Worm (Caenorhabditis elegans) whole organism, L2 larva: Measurements from ENCODE around the gene shw-1.

Experiments used
- C34F6.9 ChIP-seq: fragments of 150-350 bp; optimal IDR thresholded peaks from 2 replicates; lab custom pipeline; 2014; ENCODE audit warnings: missing biosample characterization, missing genetic modification characterization
- F13H6.1 ChIP-seq: sonication (generic microtip); optimal IDR thresholded peaks from 2 replicates; lab custom pipeline; 2016; ENCODE audit warnings: missing genetic modification characterization, missing compliant biosample characterization
- R02D3.7 ChIP-seq: fragments of 150-350 bp; optimal IDR thresholded peaks from 2 replicates; lab custom pipeline; 2014; ENCODE audit warnings: missing biosample characterization, missing genetic modification characterization
- ZK546.5 ChIP-seq: sonication (generic microtip); optimal IDR thresholded peaks from 2 replicates; lab custom pipeline; 2017; ENCODE audit warnings: missing biosample characterization, missing genetic modification characterization
- alr-1 ChIP-seq: fragments of 150-350 bp; optimal IDR thresholded peaks from 2 replicates; lab custom pipeline; 2014; ENCODE audit warnings: missing biosample characterization, missing genetic modification characterization
- aly-2 ChIP-seq: fragments of 150-350 bp; optimal IDR thresholded peaks from 2 replicates; lab custom pipeline; 2014; ENCODE audit warnings: missing biosample characterization, missing genetic modification characterization
- ama-1 ChIP-seq: fragments of 150-350 bp; optimal IDR thresholded peaks from 2 replicates; lab custom pipeline; 2018; ENCODE audit warnings: inconsistent platforms
- blmp-1 ChIP-seq: sonication (generic microtip); optimal IDR thresholded peaks from 2 replicates; lab custom pipeline; 2017; ENCODE audit warnings: missing genetic modification characterization, mild to moderate bottlenecking, missing compliant biosample characterization, antibody characterized with exemption, moderate library complexity; ENCODE audit not compliant: insufficient read depth
- ceh-16 ChIP-seq: fragments of 150-350 bp; optimal IDR thresholded peaks from 2 replicates; lab custom pipeline; 2014; ENCODE audit warnings: missing biosample characterization, missing genetic modification characterization
- ceh-82 ChIP-seq: fragments of 150-350 bp; optimal IDR thresholded peaks from 2 replicates; lab custom pipeline; 2014; ENCODE audit warnings: missing biosample characterization, missing genetic modification characterization
- crh-2 ChIP-seq: sonication (generic microtip); optimal IDR thresholded peaks from 2 replicates; lab custom pipeline; 2017; ENCODE audit warnings: missing biosample characterization, missing genetic modification characterization
- egl-27 ChIP-seq: sonication (generic microtip); optimal IDR thresholded peaks from 3 replicates; lab custom pipeline; 2017; ENCODE audit warnings: missing biosample characterization, missing genetic modification reagents, missing genetic modification characterization
- gmeb-1 ChIP-seq: fragments of 150-350 bp; optimal IDR thresholded peaks from 2 replicates; lab custom pipeline; 2014; ENCODE audit warnings: missing biosample characterization, missing genetic modification characterization
- lin-11 ChIP-seq: fragments of 150-350 bp; sonication (generic microtip); optimal IDR thresholded peaks from 2 replicates; lab custom pipeline; 2014; ENCODE audit warnings: missing biosample characterization, missing genetic modification characterization, inconsistent platforms, mixed read lengths
- lsy-2 ChIP-seq, 2 experiments: fragments of 150-350 bp in 1 of 2; sonication (generic microtip) in 1 of 2; optimal IDR thresholded peaks; 2 replicates each; lab custom pipeline; 2014 to 2017; ENCODE audit warnings: missing biosample characterization in 2 of 2, missing genetic modification characterization in 2 of 2
- mab-5 ChIP-seq: fragments of 150-350 bp; optimal IDR thresholded peaks from 2 replicates; lab custom pipeline; 2014; ENCODE audit warnings: missing biosample characterization, missing genetic modification characterization
- mbf-1 ChIP-seq: sonication (generic microtip); optimal IDR thresholded peaks from 2 replicates; lab custom pipeline; 2017; ENCODE audit warnings: missing biosample characterization, missing genetic modification characterization
- nhr-10 ChIP-seq: sonication (generic microtip); optimal IDR thresholded peaks from 2 replicates; lab custom pipeline; 2017; ENCODE audit warnings: missing biosample characterization, missing genetic modification characterization
- nhr-11 ChIP-seq: fragments of 150-350 bp; optimal IDR thresholded peaks from 2 replicates; lab custom pipeline; 2014; ENCODE audit warnings: missing biosample characterization, missing genetic modification characterization
- nhr-129 ChIP-seq: fragments of 150-350 bp; optimal IDR thresholded peaks from 2 replicates; lab custom pipeline; 2014; ENCODE audit warnings: missing biosample characterization, missing genetic modification characterization
- nhr-21 ChIP-seq: fragments of 150-350 bp; optimal IDR thresholded peaks from 2 replicates; lab custom pipeline; 2014; ENCODE audit warnings: missing biosample characterization, missing genetic modification characterization
- nhr-23 ChIP-seq: fragments of 150-350 bp; optimal IDR thresholded peaks from 2 replicates; lab custom pipeline; 2014; ENCODE audit warnings: missing biosample characterization, missing genetic modification reagents, missing genetic modification characterization
- nhr-237 ChIP-seq: fragments of 150-350 bp; optimal IDR thresholded peaks from 2 replicates; lab custom pipeline; 2014; ENCODE audit warnings: missing biosample characterization, missing genetic modification characterization
- nhr-25 ChIP-seq: fragments of 150-350 bp; sonication (generic microtip); optimal IDR thresholded peaks from 3 replicates; lab custom pipeline; 2014; ENCODE audit warnings: missing biosample characterization, missing genetic modification characterization
- nhr-77 ChIP-seq: fragments of 150-350 bp; optimal IDR thresholded peaks from 2 replicates; lab custom pipeline; 2014; ENCODE audit warnings: missing biosample characterization, missing genetic modification characterization
- peb-1 ChIP-seq: fragments of 150-350 bp; optimal IDR thresholded peaks from 2 replicates; lab custom pipeline; 2014; ENCODE audit warnings: missing biosample characterization, missing genetic modification characterization
- skn-1 ChIP-seq: sonication (generic microtip); optimal IDR thresholded peaks from 2 replicates; lab custom pipeline; 2017; ENCODE audit warnings: missing biosample characterization, missing genetic modification characterization
- sma-3 ChIP-seq: sonication (generic microtip); optimal IDR thresholded peaks from 2 replicates; lab custom pipeline; 2016; ENCODE audit warnings: missing genetic modification reagents, missing genetic modification characterization, missing compliant biosample characterization
- sma-9 ChIP-seq, 2 experiments: fragments of 150-350 bp in 1 of 2; sonication (generic microtip) in 1 of 2; optimal IDR thresholded peaks; 2 replicates each; lab custom pipeline; 2014 to 2016; ENCODE audit warnings: missing genetic modification characterization in 2 of 2, mild to moderate bottlenecking in 1 of 2, missing biosample characterization in 1 of 2, missing compliant biosample characterization in 1 of 2, missing genetic modification reagents in 1 of 2, moderate library complexity in 1 of 2
- snpc-4 ChIP-seq: fragments of 150-350 bp; optimal IDR thresholded peaks from 2 replicates; lab custom pipeline; 2014; ENCODE audit warnings: missing biosample characterization, missing genetic modification characterization
- unc-39 ChIP-seq: fragments of 150-350 bp; optimal IDR thresholded peaks from 2 replicates; lab custom pipeline; 2014; ENCODE audit warnings: missing biosample characterization, missing genetic modification characterization
- unc-62 ChIP-seq: fragments of 150-350 bp; optimal IDR thresholded peaks from 2 replicates; lab custom pipeline; 2014; ENCODE audit warnings: missing biosample characterization, missing genetic modification reagents, missing genetic modification characterization
- zag-1 ChIP-seq: fragments of 150-350 bp; optimal IDR thresholded peaks from 2 replicates; lab custom pipeline; 2014; ENCODE audit warnings: missing biosample characterization, missing genetic modification characterization
- ztf-1 ChIP-seq: fragments of 200-800 bp; sonication (Bioruptor generic); conservative IDR thresholded peaks from 2 replicates; pipeline ENCODE4 v1.3.6; 2022; ENCODE audit warnings: missing genetic modification characterization, missing compliant biosample characterization
- ztf-11 ChIP-seq: sonication (generic microtip); optimal IDR thresholded peaks from 2 replicates; lab custom pipeline; 2017; ENCODE audit warnings: missing biosample characterization, missing genetic modification characterization
- ztf-4 ChIP-seq: fragments of 150-350 bp; optimal IDR thresholded peaks from 2 replicates; lab custom pipeline; 2014; ENCODE audit warnings: missing biosample characterization, missing genetic modification characterization

Gene shw-1

DNA sequence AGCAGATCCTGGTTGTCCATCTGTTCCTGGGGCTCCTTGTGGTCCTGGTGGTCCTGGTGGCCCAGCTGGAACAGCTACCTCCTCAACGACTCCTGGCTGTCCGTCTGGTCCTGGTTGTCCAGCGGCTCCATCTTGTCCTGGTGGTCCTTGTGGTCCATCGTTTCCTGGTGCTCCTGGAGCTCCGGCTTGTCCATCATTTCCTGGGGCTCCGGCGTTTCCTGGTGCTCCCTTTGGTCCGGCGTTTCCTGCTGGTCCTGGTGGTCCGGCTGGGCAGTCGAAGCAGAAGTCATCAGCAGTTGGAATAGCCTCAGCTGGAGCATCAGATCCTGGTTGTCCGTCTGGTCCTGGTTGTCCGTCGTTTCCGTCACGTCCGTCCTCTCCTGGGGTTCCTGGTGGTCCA lies 37.2 kb upstream of the shw-1 start:
- no peak for TF ChIP-seq skn-1
- TF ChIP-seq C34F6.9 (tag; lab: Kevin White, UChicago), result no peak

DNA sequence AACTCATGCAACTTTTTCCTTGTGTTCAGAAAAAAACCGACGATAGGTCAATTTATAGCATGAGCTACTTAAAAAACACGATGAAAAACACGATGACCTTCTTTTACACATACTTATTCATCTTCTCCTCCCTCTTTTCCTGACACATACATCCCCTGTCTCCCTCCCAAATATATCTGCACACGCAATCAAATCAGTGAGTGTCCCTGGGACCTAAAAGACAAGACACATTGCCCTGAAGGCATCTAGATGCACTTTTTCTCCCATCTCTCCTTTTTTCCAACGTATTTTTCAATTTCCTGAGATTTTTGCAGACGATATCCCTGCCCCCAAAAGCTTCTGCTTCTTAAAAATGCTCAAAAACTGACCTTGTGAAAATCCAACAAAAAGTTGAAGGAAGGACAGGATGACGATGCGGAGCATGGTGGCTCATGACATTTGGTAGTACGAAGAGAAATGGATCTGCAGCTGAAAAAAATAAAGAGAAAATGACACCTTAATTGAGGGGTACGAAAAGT lies 33.0 kb upstream of the shw-1 start, which contains the start of gene C26D10.6:
Gene C26D10.6, minus strand, starts transcription at position 468 of the 518 bp plus-strand sequence.
- TF ChIP-seq sma-9 (GFP tag; optimal IDR thresholded peaks at IDR 0.05; lab: Kevin White, UChicago), result no peak
- TF ChIP-seq sma-9 (tag; optimal IDR thresholded peaks at IDR 0.05; lab: Kevin White, UChicago), result no peak
- no peak for TF ChIP-seq ama-1
- TF ChIP-seq C34F6.9 (tag; lab: Kevin White, UChicago), result no peak
- no peak for TF ChIP-seq zag-1 (tag; lab: Kevin White, UChicago)
- TF ChIP-seq nhr-77 (tag; lab: Kevin White, UChicago), result no peak
- TF ChIP-seq ZK546.5 (tag; lab: Kevin White, UChicago), result no peak
- no peak for TF ChIP-seq F13H6.1 (tag; lab: Kevin White, UChicago)
- no peak for TF ChIP-seq mbf-1 (tag; lab: Kevin White, UChicago)
- no peak for TF ChIP-seq nhr-11 (tag; lab: Kevin White, UChicago)
- TF ChIP-seq egl-27 (tag; lab: Kevin White, UChicago), result no peak
- no peak for TF ChIP-seq alr-1 (tag; lab: Kevin White, UChicago)
- TF ChIP-seq nhr-21 (tag; lab: Kevin White, UChicago), result no peak
- no peak for TF ChIP-seq ceh-82 (tag; lab: Kevin White, UChicago)
- no peak for TF ChIP-seq nhr-25 (tag; lab: Kevin White, UChicago)

DNA sequence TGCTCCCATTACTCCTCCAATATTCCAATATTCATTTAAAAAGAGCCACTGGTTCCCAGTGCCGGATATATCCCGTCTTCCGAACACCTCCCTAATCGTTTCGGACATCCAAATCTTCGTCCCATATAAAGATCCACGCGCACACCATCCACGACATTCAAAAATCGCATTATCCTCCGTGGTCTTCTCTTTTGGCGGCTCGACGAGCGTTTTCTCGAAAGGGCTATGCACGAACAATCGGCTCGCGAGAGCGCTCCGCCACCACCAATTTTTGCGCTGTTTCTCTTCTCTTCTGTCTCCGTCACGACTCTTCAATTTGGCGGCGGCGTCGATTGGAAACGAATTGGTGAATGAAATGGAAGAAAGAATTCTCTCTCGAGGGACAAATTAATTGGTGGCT lies 32.0 kb upstream of the shw-1 start:
- TF ChIP-seq ZK546.5 (tag; lab: Kevin White, UChicago) (no peak), R02D3.7 (no peak), gmeb-1 (tag; lab: Kevin White, UChicago) (no peak), skn-1 (no peak), sma-3 (GFP tag; lab: Kevin White, UChicago) (no peak), mab-5 (tag; lab: Kevin White, UChicago) (no peak), ztf-1 (GFP tag; lab: Robert Waterston, UW) (no peak), snpc-4 (tag; lab: Kevin White, UChicago) (no peak), nhr-11 (tag; lab: Kevin White, UChicago) (no peak), ceh-16 (tag; lab: Kevin White, UChicago) (no peak)

DNA sequence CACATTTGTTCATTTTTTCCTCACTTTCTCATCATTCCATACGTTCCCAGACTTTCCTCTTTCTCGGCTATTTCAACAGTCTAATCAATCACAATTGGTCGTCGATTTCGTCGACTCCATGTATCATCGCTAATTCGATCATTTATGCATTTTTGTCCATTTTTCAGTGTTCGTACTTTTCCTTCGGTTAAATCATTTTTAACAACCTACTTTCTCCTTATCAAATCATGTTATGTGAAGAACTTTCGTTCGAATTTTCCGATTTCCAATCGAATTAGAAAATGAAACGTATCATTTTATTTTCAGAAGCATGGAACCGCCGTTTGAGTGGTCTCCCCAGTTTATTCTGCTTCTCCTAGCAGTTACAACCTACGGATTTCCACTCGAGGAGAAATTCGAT lies 25.1 kb upstream of the shw-1 start, which contains the start of gene eff-1:
Gene eff-1, plus strand, starts transcription at position 301 of the 400 bp plus-strand sequence.
- TF ChIP-seq egl-27 (tag; lab: Kevin White, UChicago) (no peak), ztf-11 (tag; lab: Kevin White, UChicago) (no peak), peb-1 (tag; lab: Kevin White, UChicago) (no peak), nhr-11 (tag; lab: Kevin White, UChicago) (no peak), crh-2 (tag; lab: Kevin White, UChicago) (no peak)

DNA sequence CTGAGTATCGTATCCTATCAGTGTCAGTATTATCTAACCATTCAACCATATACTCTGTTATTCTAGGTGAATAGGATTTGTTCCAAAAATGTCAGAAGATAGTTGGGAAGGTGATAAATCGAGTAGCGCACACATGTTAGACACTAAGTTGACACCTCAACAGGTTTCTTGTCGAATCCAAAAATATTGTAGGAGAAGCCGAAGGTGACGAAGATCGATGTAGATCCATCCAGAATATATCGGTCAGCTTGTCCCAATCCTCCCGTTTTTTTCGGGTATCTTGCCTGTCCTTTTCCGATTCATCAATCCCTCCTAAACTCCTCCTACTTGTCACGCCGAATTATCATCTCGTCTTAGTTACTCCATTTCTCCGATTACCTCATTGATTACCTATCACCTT lies 24.3 kb upstream of the shw-1 start:
- no peak for TF ChIP-seq gmeb-1 (tag; lab: Kevin White, UChicago)
- TF ChIP-seq ztf-4, result no peak
- TF ChIP-seq nhr-21 (tag; lab: Kevin White, UChicago), result peak; percentile 50

DNA sequence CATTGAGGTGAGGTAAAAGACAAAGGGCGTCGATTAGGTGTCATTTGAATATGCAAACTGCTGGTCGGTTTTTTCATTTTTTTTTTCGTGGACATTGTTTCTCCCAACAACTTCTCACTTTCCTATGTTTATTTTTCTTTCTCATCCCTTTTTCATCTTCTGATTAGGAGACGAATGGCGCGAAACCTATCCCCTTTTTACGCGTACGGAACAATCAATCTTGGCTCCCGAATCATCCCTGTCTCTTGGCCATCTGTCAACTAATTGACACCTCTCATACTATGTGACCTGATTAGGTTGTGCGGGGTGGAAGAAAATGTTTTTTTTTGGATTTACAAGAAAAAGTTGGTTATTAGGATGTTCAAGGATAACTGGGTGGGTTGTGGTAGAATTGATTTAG lies 23.5 kb upstream of the shw-1 start:
- TF ChIP-seq nhr-10 (tag; lab: Kevin White, UChicago), result no peak
- no peak for TF ChIP-seq nhr-129 (tag; lab: Kevin White, UChicago)
- TF ChIP-seq zag-1 (tag; lab: Kevin White, UChicago), result no peak
- no peak for TF ChIP-seq ama-1
- no peak for TF ChIP-seq mbf-1 (tag; lab: Kevin White, UChicago)
- no peak for TF ChIP-seq lin-11 (tag; lab: Kevin White, UChicago)
- TF ChIP-seq blmp-1 (tag; lab: Kevin White, UChicago), result no peak
- TF ChIP-seq C34F6.9 (tag; lab: Kevin White, UChicago), result no peak
- no peak for TF ChIP-seq nhr-237 (tag; lab: Kevin White, UChicago)
- TF ChIP-seq peb-1 (tag; lab: Kevin White, UChicago), result no peak
- no peak for TF ChIP-seq ztf-11 (tag; lab: Kevin White, UChicago)
- no peak for TF ChIP-seq lsy-2 (tag; optimal IDR thresholded peaks at IDR 0.05; lab: Kevin White, UChicago)
- no peak for TF ChIP-seq aly-2 (tag; lab: Kevin White, UChicago)
- no peak for TF ChIP-seq R02D3.7
- no peak for TF ChIP-seq nhr-23
- TF ChIP-seq snpc-4 (tag; lab: Kevin White, UChicago), result no peak
- no peak for TF ChIP-seq unc-39 (tag; lab: Kevin White, UChicago)
- no peak for TF ChIP-seq nhr-21 (tag; lab: Kevin White, UChicago)
- TF ChIP-seq nhr-25 (tag; lab: Kevin White, UChicago), result no peak
- no peak for TF ChIP-seq unc-62 (GFP tag; lab: Kevin White, UChicago)
